Worm (Caenorhabditis elegans) whole organism, L4/young adult: Measurements from ENCODE around the gene col-169.

Experiments
- W03F9.2 ChIP-seq: fragments of 150-350 bp; optimal IDR thresholded peaks from 2 replicates; lab custom pipeline; 2014; ENCODE audit warnings: missing biosample characterization, missing genetic modification characterization
- dao-5 ChIP-seq: sonication (generic microtip); optimal IDR thresholded peaks from 2 replicates; lab custom pipeline; 2016; ENCODE audit warnings: missing genotype, missing genetic modification characterization, moderate library complexity, missing compliant biosample characterization
- him-1 ChIP-seq: sonication (generic microtip); optimal IDR thresholded peaks from 2 replicates; lab custom pipeline; 2016; ENCODE audit warnings: missing genotype, missing genetic modification reagents, missing genetic modification characterization, missing compliant biosample characterization

Gene col-169

ce11 chrX:6328860-6329259 is at the start of gene col-169:
Gene col-169 (plus strand): TSS chrX:6329160.
- no peak for TF ChIP-seq him-1 (tag; lab: Kevin White, UChicago)
- TF ChIP-seq W03F9.2: no peak

ce11 chrX:6279625-6280024 is 49.3 kb upstream of the col-169 start, which contains the start of gene col-166:
Gene col-166 (plus strand): TSS chrX:6280016.
- no peak for TF ChIP-seq W03F9.2
- TF ChIP-seq him-1 (tag; lab: Kevin White, UChicago): no peak
- no peak for TF ChIP-seq dao-5 (tag; lab: Kevin White, UChicago)

ce11 chrX:6280998-6281397 is 48.0 kb upstream of the col-169 start:
- TF ChIP-seq dao-5 (tag; lab: Kevin White, UChicago): no peak

- TF ChIP-seq him-1 (tag; lab: Kevin White, UChicago): no peak
- peak; percentile 32 for TF ChIP-seq W03F9.2
Measured at ce11 chrX:6286154-6286553, 42.8 kb upstream of the col-169 start.

- TF ChIP-seq dao-5 (tag; lab: Kevin White, UChicago): no peak
- TF ChIP-seq W03F9.2: no peak
- TF ChIP-seq him-1 (tag; lab: Kevin White, UChicago): no peak
Measured at ce11 chrX:6289038-6289437, 39.9 kb upstream of the col-169 start.

ce11 chrX:6291632-6292031 is 37.3 kb upstream of the col-169 start, which contains the start of gene lev-9:
Gene lev-9 (minus strand): TSS chrX:6291732.
- TF ChIP-seq him-1 (tag; lab: Kevin White, UChicago) (no peak), dao-5 (tag; lab: Kevin White, UChicago) (no peak), W03F9.2 (no peak)

- peak; percentile 51 for TF ChIP-seq him-1 (tag; lab: Kevin White, UChicago)
- TF ChIP-seq W03F9.2: peak; percentile 45
- TF ChIP-seq dao-5 (tag; lab: Kevin White, UChicago): peak; percentile 59
Measured at ce11 chrX:6292143-6292542, 36.8 kb upstream of the col-169 start.

ce11 chrX:6292812-6293211 is 36.1 kb upstream of the col-169 start, which contains the start of gene mom-1:
Gene mom-1 (plus strand): TSS chrX:6293112.
- TF ChIP-seq W03F9.2 (no peak), him-1 (tag; lab: Kevin White, UChicago) (no peak), dao-5 (tag; lab: Kevin White, UChicago) (no peak)

ce11 chrX:6296402-6296844 is 32.5 kb upstream of the col-169 start:
- TF ChIP-seq W03F9.2: peak; percentile 97
- peak; percentile 100 for TF ChIP-seq him-1 (tag; lab: Kevin White, UChicago)
- TF ChIP-seq dao-5 (tag; lab: Kevin White, UChicago): peak; percentile 82

- no peak for TF ChIP-seq dao-5 (tag; lab: Kevin White, UChicago)
- no peak for TF ChIP-seq W03F9.2
- no peak for TF ChIP-seq him-1 (tag; lab: Kevin White, UChicago)
Measured at ce11 chrX:6299641-6300240, 29.2 kb upstream of the col-169 start, which contains the start of gene cest-16. Gene cest-16 (plus strand): TSS chrX:6299942.

ce11 chrX:6311391-6311790 is 17.6 kb upstream of the col-169 start, which contains the start of gene npr-38:
Gene npr-38 (plus strand): TSS chrX:6311691.
- no peak for TF ChIP-seq W03F9.2
- TF ChIP-seq dao-5 (tag; lab: Kevin White, UChicago): no peak
- no peak for TF ChIP-seq him-1 (tag; lab: Kevin White, UChicago)

ce11 chrX:6318803-6319202 is 10.2 kb upstream of the col-169 start:
- no peak for TF ChIP-seq W03F9.2
- no peak for TF ChIP-seq dao-5 (tag; lab: Kevin White, UChicago)
- no peak for TF ChIP-seq him-1 (tag; lab: Kevin White, UChicago)

ce11 chrX:6319546-6319945 is 9.4 kb upstream of the col-169 start, which contains the start of gene chtb-3:
Gene chtb-3 (minus strand): TSS chrX:6319646.
- TF ChIP-seq dao-5 (tag; lab: Kevin White, UChicago) (no peak), W03F9.2 (no peak), him-1 (tag; lab: Kevin White, UChicago) (no peak)

- TF ChIP-seq dao-5 (tag; lab: Kevin White, UChicago) (no peak), W03F9.2 (no peak), him-1 (tag; lab: Kevin White, UChicago) (no peak)
Measured at ce11 chrX:6320887-6321286, 8.1 kb upstream of the col-169 start.

ce11 chrX:6321380-6321779 is 7.6 kb upstream of the col-169 start:
- TF ChIP-seq dao-5 (tag; lab: Kevin White, UChicago) (no peak), W03F9.2 (no peak), him-1 (tag; lab: Kevin White, UChicago) (no peak)
